Worm (Caenorhabditis elegans): Measurements from ENCODE around the gene fbxa-105.

The fbxa-105 gene

ce11 chrV:7434805-7435363 is 43.1 kb upstream of the fbxa-105 start:
- TF ChIP-seq hpl-2 (GFP tag; optimal IDR thresholded peaks at IDR 0.05) (no peak), lin-13 (GFP tag; optimal IDR thresholded peaks at IDR 0.05) (no peak), lir-3 (tag; optimal IDR thresholded peaks at IDR 0.05; ENCODE audit: poor library complexity) (peak; percentile 34), hlh-17 (GFP tag; optimal IDR thresholded peaks at IDR 0.05; ENCODE audit: borderline replicate concordance) (no peak), pqm-1 (tag; optimal IDR thresholded peaks at IDR 0.05) (no peak), ceh-8 (GFP tag; optimal IDR thresholded peaks at IDR 0.05) (no peak), efl-3 (GFP tag; optimal IDR thresholded peaks at IDR 0.05) (no peak), pag-3 (tag; optimal IDR thresholded peaks at IDR 0.05; ENCODE audit: borderline replicate concordance, insufficient read depth) (no peak), xbp-1 (tag; optimal IDR thresholded peaks at IDR 0.05) (peak; percentile 32), nhr-76 (tag; optimal IDR thresholded peaks at IDR 0.05) (no peak), dsc-1 (tag; optimal IDR thresholded peaks at IDR 0.05) (peak; percentile 47), unc-86 (tag; optimal IDR thresholded peaks at IDR 0.05) (peak; percentile 25), ceh-88 (GFP tag; IDR thresholded peaks at IDR 0.05) (no peak), lin-14 (GFP tag; optimal IDR thresholded peaks at IDR 0.05) (peak; percentile 88), vab-15 (tag; optimal IDR thresholded peaks at IDR 0.05) (no peak), blmp-1 (tag; optimal IDR thresholded peaks at IDR 0.05) (peak; percentile 5), egl-13 (tag; optimal IDR thresholded peaks at IDR 0.05) (no peak), nhr-90 (tag; optimal IDR thresholded peaks at IDR 0.05; ENCODE audit: poor library complexity) (peak; percentile 29), snu-23 (GFP tag; optimal IDR thresholded peaks at IDR 0.05) (peak; percentile 79), zip-4 (GFP tag; optimal IDR thresholded peaks at IDR 0.05) (no peak), aha-1 (tag; optimal IDR thresholded peaks at IDR 0.05) (no peak), sox-4 (tag; optimal IDR thresholded peaks at IDR 0.05) (no peak), nhr-19 (GFP tag; conservative IDR thresholded peaks at IDR 0.05) (peak; percentile 98), mab-9 (GFP tag; IDR thresholded peaks at IDR 0.05) (no peak), nhr-28 (tag; optimal IDR thresholded peaks at IDR 0.05) (no peak), ets-5 (GFP tag; IDR thresholded peaks at IDR 0.05) (no peak), Y116A8C.19 (tag; optimal IDR thresholded peaks at IDR 0.05; ENCODE audit: borderline replicate concordance) (no peak), nhr-85 (tag) (no peak), elt-3 (tag; optimal IDR thresholded peaks at IDR 0.05) (peak in 1 of 6 experiments; percentile 4), mep-1 (tag; optimal IDR thresholded peaks at IDR 0.05) (peak; percentile 60), irx-1 (tag; optimal IDR thresholded peaks at IDR 0.05) (no peak), F16B12.6 (tag; optimal IDR thresholded peaks at IDR 0.05) (no peak), alr-1 (tag; optimal IDR thresholded peaks at IDR 0.05; ENCODE audit: borderline replicate concordance) (no peak), zag-1 (tag; optimal IDR thresholded peaks at IDR 0.05) (no peak), lin-35 (GFP tag; optimal IDR thresholded peaks at IDR 0.05) (peak; percentile 49 to 72), snpc-4 (tag; optimal IDR thresholded peaks at IDR 0.05) (peak; percentile 21), unc-130 (tag; optimal IDR thresholded peaks at IDR 0.05) (peak; percentile 34), lsy-2 (tag; optimal IDR thresholded peaks at IDR 0.05) (peak; percentile 55 to 58), sptf-1 (tag; optimal IDR thresholded peaks at IDR 0.05) (no peak), nhr-12 (tag; optimal IDR thresholded peaks at IDR 0.05) (no peak), unc-62 (GFP tag; optimal IDR thresholded peaks at IDR 0.05) (no peak), elt-2 (tag; optimal IDR thresholded peaks at IDR 0.05) (peak; percentile 58), lin-39 (tag; optimal IDR thresholded peaks at IDR 0.05) (peak; percentile 1), mef-2 (tag; optimal IDR thresholded peaks at IDR 0.05) (peak; percentile 0), skn-1 (tag; optimal IDR thresholded peaks at IDR 0.05) (peak; percentile 39), C04F5.9 (tag; optimal IDR thresholded peaks at IDR 0.05) (no peak), tlp-1 (tag; optimal IDR thresholded peaks at IDR 0.05) (no peak), C34B4.2 (tag; optimal IDR thresholded peaks at IDR 0.05) (no peak), ztf-11 (tag; optimal IDR thresholded peaks at IDR 0.05) (no peak), unc-98 (GFP tag; IDR thresholded peaks at IDR 0.05) (no peak), jun-1 (tag; optimal IDR thresholded peaks at IDR 0.05) (no peak), ama-1 (optimal IDR thresholded peaks at IDR 0.05) (no peak), C16A3.4 (tag; optimal IDR thresholded peaks at IDR 0.05) (peak; percentile 13)

Data from whole organism, L1 larva.